Worm (Caenorhabditis elegans) whole organism, L4 larva: ENCODE measurements around the gene F31F4.11.

Source experiments
- T20F7.1 ChIP-seq: fragments of 200-800 bp; sonication (Bioruptor generic); optimal IDR thresholded peaks from 2 replicates; lab custom pipeline; 2018; ENCODE audit warnings: mild to moderate bottlenecking, missing genetic modification characterization, missing compliant biosample characterization
- T26A8.4 ChIP-seq: fragments of 200-800 bp; sonication (Bioruptor generic); IDR thresholded peaks from 2 replicates; pipeline ENCODE4 v1.3.6; 2022; ENCODE audit warnings: missing genetic modification characterization, missing compliant biosample characterization
- Y48G9A.11 ChIP-seq: fragments of 200-800 bp; sonication (Bioruptor generic); IDR thresholded peaks from 2 replicates; pipeline ENCODE4 v1.3.6; 2022; ENCODE audit warnings: missing genetic modification reagents, missing genetic modification characterization, missing compliant biosample characterization
- ceh-20 ChIP-seq: fragments of 200-800 bp; sonication (Bioruptor generic); IDR thresholded peaks from 2 replicates; pipeline ENCODE4 v1.3.6; 2022; ENCODE audit warnings: missing genetic modification reagents, missing genetic modification characterization, missing compliant biosample characterization
- daf-16 ChIP-seq, 3 experiments: sonication (generic microtip); optimal IDR thresholded peaks; 2 replicates each; lab custom pipeline; 2016 to 2017; ENCODE audit warnings: missing genetic modification characterization in 3 of 3, missing genetic modification reagents in 3 of 3, mild to moderate bottlenecking in 2 of 3, missing compliant biosample characterization in 2 of 3, missing biosample characterization in 1 of 3, moderate library complexity in 1 of 3
- daf-19 ChIP-seq: fragments of 200-800 bp; sonication (Bioruptor generic); conservative IDR thresholded peaks from 2 replicates; pipeline ENCODE4 v1.3.6; 2022; ENCODE audit warnings: missing genetic modification characterization, missing compliant biosample characterization
- dmd-6 ChIP-seq: fragments of 200-800 bp; sonication (Bioruptor generic); IDR thresholded peaks from 2 replicates; pipeline ENCODE4 v1.3.6; 2022; ENCODE audit warnings: missing genetic modification reagents, missing genetic modification characterization, missing compliant biosample characterization
- duxl-1 ChIP-seq: sonication (generic microtip); optimal IDR thresholded peaks from 2 replicates; lab custom pipeline; 2016; ENCODE audit warnings: mild to moderate bottlenecking, missing genetic modification characterization, moderate library complexity, missing compliant biosample characterization; ENCODE audit not compliant: poor library complexity
- dve-1 ChIP-seq: sonication (generic microtip); optimal IDR thresholded peaks from 2 replicates; lab custom pipeline; 2017; ENCODE audit warnings: antibody characterized with exemption, mild to moderate bottlenecking, missing genetic modification characterization, missing compliant biosample characterization; ENCODE audit not compliant: insufficient read depth
- egl-27 ChIP-seq: sonication (generic microtip); optimal IDR thresholded peaks from 3 replicates; lab custom pipeline; 2017; ENCODE audit warnings: missing biosample characterization, missing genetic modification reagents, missing genetic modification characterization
- hif-1 ChIP-seq, 2 experiments: sonication (generic microtip); optimal IDR thresholded peaks; 2 replicates each; lab custom pipeline; 2016 to 2017; ENCODE audit warnings: missing compliant biosample characterization in 2 of 2, missing genetic modification characterization in 2 of 2, missing genetic modification reagents in 2 of 2, missing genotype in 2 of 2, mild to moderate bottlenecking in 1 of 2
- hlh-11 ChIP-seq: fragments of 200-800 bp; sonication (Bioruptor generic); optimal IDR thresholded peaks from 2 replicates; lab custom pipeline; 2018; ENCODE audit warnings: mild to moderate bottlenecking, missing genetic modification characterization, missing compliant biosample characterization
- hlh-30 ChIP-seq: sonication (generic microtip); optimal IDR thresholded peaks from 2 replicates; lab custom pipeline; 2017; ENCODE audit warnings: antibody characterized with exemption, mild to moderate bottlenecking, missing genetic modification characterization, missing compliant biosample characterization; ENCODE audit not compliant: insufficient read depth
- hmg-1.1 ChIP-seq: fragments of 200-800 bp; sonication (Bioruptor generic); IDR thresholded peaks from 2 replicates; pipeline ENCODE4 v1.3.6; 2022; ENCODE audit warnings: missing genetic modification reagents, missing genetic modification characterization, missing compliant biosample characterization
- lin-1 ChIP-seq: fragments of 200-800 bp; sonication (Bioruptor generic); IDR thresholded peaks from 2 replicates; pipeline ENCODE4 v1.3.6; 2022; ENCODE audit warnings: missing genetic modification reagents, missing genetic modification characterization, missing compliant biosample characterization
- lin-13 ChIP-seq: fragments of 150-350 bp; optimal IDR thresholded peaks from 2 replicates; lab custom pipeline; 2014; ENCODE audit warnings: missing biosample characterization, missing genetic modification reagents, missing genetic modification characterization
- lin-15B ChIP-seq: fragments of 150-350 bp; sonication (generic microtip); optimal IDR thresholded peaks from 3 replicates; lab custom pipeline; 2014; ENCODE audit warnings: missing biosample characterization, missing genetic modification characterization
- lin-29 ChIP-seq: fragments of 200-800 bp; sonication (Bioruptor generic); IDR thresholded peaks from 2 replicates; pipeline ENCODE4 v1.3.6; 2022; ENCODE audit warnings: missing genetic modification reagents, missing genetic modification characterization, missing compliant biosample characterization
- lin-38 ChIP-seq: fragments of 200-800 bp; sonication (Bioruptor generic); IDR thresholded peaks from 2 replicates; pipeline ENCODE4 v1.3.6; 2022; ENCODE audit warnings: missing genetic modification reagents, missing genetic modification characterization, missing compliant biosample characterization
- lsy-2 ChIP-seq, 2 experiments: fragments of 150-350 bp in 1 of 2; sonication (generic microtip) in 1 of 2; optimal IDR thresholded peaks; 2 replicates each; lab custom pipeline; 2014 to 2017; ENCODE audit warnings: missing biosample characterization in 2 of 2, missing genetic modification characterization in 2 of 2
- mdl-1 ChIP-seq, 2 experiments: fragments of 150-350 bp in 1 of 2; sonication (generic microtip) in 1 of 2; optimal IDR thresholded peaks; 2 replicates each; lab custom pipeline; 2014 to 2017; ENCODE audit warnings: missing biosample characterization in 2 of 2, missing genetic modification characterization in 2 of 2
- mdt-29 ChIP-seq: fragments of 200-800 bp; sonication (Bioruptor generic); IDR thresholded peaks from 2 replicates; pipeline ENCODE4 v1.3.6; 2022; ENCODE audit warnings: missing genetic modification reagents, missing genetic modification characterization, missing compliant biosample characterization
- mep-1 ChIP-seq: fragments of 150-350 bp; sonication (generic microtip); optimal IDR thresholded peaks from 3 replicates; lab custom pipeline; 2014; ENCODE audit warnings: missing biosample characterization, missing genetic modification characterization
- mes-2 ChIP-seq: sonication (generic microtip); optimal IDR thresholded peaks from 2 replicates; lab custom pipeline; 2016; ENCODE audit warnings: missing genotype, mild to moderate bottlenecking, missing genetic modification characterization, missing compliant biosample characterization; ENCODE audit not compliant: poor library complexity, severe bottlenecking
- mxl-3 ChIP-seq: fragments of 200-800 bp; sonication (Bioruptor generic); optimal IDR thresholded peaks from 2 replicates; lab custom pipeline; 2018; ENCODE audit warnings: mild to moderate bottlenecking, missing genetic modification characterization, missing compliant biosample characterization
- nhr-10 ChIP-seq: fragments of 150-350 bp; optimal IDR thresholded peaks from 2 replicates; lab custom pipeline; 2014; ENCODE audit warnings: missing biosample characterization, missing genetic modification characterization
- nhr-102 ChIP-seq: sonication (generic microtip); optimal IDR thresholded peaks from 2 replicates; lab custom pipeline; 2016; ENCODE audit warnings: mild to moderate bottlenecking, missing genetic modification characterization, moderate library complexity, missing compliant biosample characterization
- nhr-28 ChIP-seq: fragments of 150-350 bp; optimal IDR thresholded peaks from 2 replicates; lab custom pipeline; 2014; ENCODE audit warnings: missing biosample characterization, missing genetic modification characterization
- nhr-41 ChIP-seq: fragments of 200-800 bp; sonication (Bioruptor generic); IDR thresholded peaks from 2 replicates; pipeline ENCODE4 v1.3.6; 2022; ENCODE audit warnings: missing genetic modification reagents, missing genetic modification characterization, missing compliant biosample characterization
- nhr-48 ChIP-seq: sonication (generic microtip); optimal IDR thresholded peaks from 2 replicates; lab custom pipeline; 2016; ENCODE audit warnings: mild to moderate bottlenecking, missing genetic modification characterization, missing compliant biosample characterization
- nhr-77 ChIP-seq: fragments of 150-350 bp; optimal IDR thresholded peaks from 2 replicates; lab custom pipeline; 2014; ENCODE audit warnings: missing biosample characterization, missing genetic modification characterization
- pqm-1 ChIP-seq: sonication (generic microtip); optimal IDR thresholded peaks from 2 replicates; lab custom pipeline; 2017; ENCODE audit warnings: missing biosample characterization, missing genetic modification characterization
- tra-1 ChIP-seq: fragments of 200-800 bp; sonication (Bioruptor generic); IDR thresholded peaks from 2 replicates; pipeline ENCODE4 v1.3.6; 2022; ENCODE audit warnings: missing genetic modification reagents, missing genetic modification characterization, missing compliant biosample characterization
- unc-62 ChIP-seq, 3 experiments: fragments of 150-350 bp in 1 of 3; sonication (generic microtip); optimal IDR thresholded peaks in 2 of 3; peaks in 1 of 3; 1 replicate in 1 of 3; 2 replicates in 2 of 3; lab custom pipeline; 2014 to 2017; ENCODE audit warnings: missing biosample characterization in 3 of 3, missing genetic modification characterization in 3 of 3, missing genetic modification reagents in 3 of 3, missing genotype in 1 of 3
- zip-2 ChIP-seq: fragments of 150-350 bp; optimal IDR thresholded peaks from 2 replicates; lab custom pipeline; 2014; ENCODE audit warnings: missing biosample characterization, missing genetic modification characterization
- ztf-7 ChIP-seq: fragments of 150-350 bp; optimal IDR thresholded peaks from 2 replicates; lab custom pipeline; 2014; ENCODE audit warnings: missing biosample characterization, missing genetic modification characterization

The F31F4.11 gene

ce11 chrV:636281-636680 lies 28.0 kb downstream of the F31F4.11 start, which contains the start of gene pals-31 (continued):
- TF ChIP-seq ceh-20 (GFP tag; lab: Robert Waterston, UW) = no peak
- no peak for TF ChIP-seq nhr-102 (tag; lab: Kevin White, UChicago)

- peak; percentile 66 for TF ChIP-seq dve-1
- peak; percentile 5 for TF ChIP-seq mep-1 (tag; lab: Kevin White, UChicago)
- peak; percentile 66 for TF ChIP-seq pqm-1 (tag; lab: Kevin White, UChicago)
- peak; percentile 84 for TF ChIP-seq hlh-11
- TF ChIP-seq nhr-28 (tag; lab: Kevin White, UChicago) = peak; percentile 98
- no peak for TF ChIP-seq Y48G9A.11 (GFP tag; lab: Robert Waterston, UW)
- TF ChIP-seq zip-2 = no peak
- TF ChIP-seq dmd-6 = peak; percentile 61; the same call in 1 of the 2 replicates
- no peak for TF ChIP-seq daf-19 (GFP tag; lab: Robert Waterston, UW)
- TF ChIP-seq lin-29 (GFP tag; lab: Robert Waterston, UW) = no peak
- TF ChIP-seq lin-13 = no peak
- peak; percentile 33 for TF ChIP-seq mes-2 (tag; lab: Kevin White, UChicago)
- TF ChIP-seq unc-62 (GFP tag; optimal IDR thresholded peaks at IDR 0.05 in 1 of 2; lab: Kevin White, UChicago) = no peak
- TF ChIP-seq unc-62 (tag; optimal IDR thresholded peaks at IDR 0.05; lab: Kevin White, UChicago) = no peak
- peak; percentile 78 for TF ChIP-seq mxl-3 (GFP tag; lab: Kevin White, UChicago)
- TF ChIP-seq hif-1 (tag; optimal IDR thresholded peaks at IDR 0.05; lab: Kevin White, UChicago) = peak in 1 of 2 experiments; percentile 4
- TF ChIP-seq nhr-10 (tag; lab: Kevin White, UChicago) = no peak
- TF ChIP-seq hlh-30 = peak; percentile 87
- TF ChIP-seq mdl-1 (tag; optimal IDR thresholded peaks at IDR 0.05; lab: Kevin White, UChicago) = peak; percentile 15 to 74
- TF ChIP-seq hmg-1.1 (GFP tag; lab: Robert Waterston, UW) = 0 out of 2 replicates have a peak, but pooled peaks have one; percentile 16
- TF ChIP-seq nhr-48 (tag; lab: Kevin White, UChicago) = peak; percentile 19
- TF ChIP-seq daf-16 (GFP tag; optimal IDR thresholded peaks at IDR 0.05; lab: Kevin White, UChicago) = no peak
- TF ChIP-seq daf-16 (tag; optimal IDR thresholded peaks at IDR 0.05; lab: Kevin White, UChicago) = peak; percentile 40
- TF ChIP-seq egl-27 = no peak
- TF ChIP-seq lsy-2 (tag; optimal IDR thresholded peaks at IDR 0.05; lab: Kevin White, UChicago) = peak in 1 of 2 experiments; percentile 2
- TF ChIP-seq nhr-77 (tag; lab: Kevin White, UChicago) = peak; percentile 85
- TF ChIP-seq duxl-1 (tag; lab: Kevin White, UChicago) = peak; percentile 51
Measured at ce11 chrV:635630-636029, 28.6 kb downstream of the F31F4.11 start.

- TF ChIP-seq lin-38 (GFP tag; lab: Robert Waterston, UW) (no peak), T26A8.4 (GFP tag; lab: Robert Waterston, UW) (no peak), nhr-41 (GFP tag; lab: Robert Waterston, UW) (no peak), mdt-29 (GFP tag; lab: Robert Waterston, UW) (no peak), lin-15B (tag; lab: Kevin White, UChicago) (no peak), T20F7.1 (GFP tag; lab: Kevin White, UChicago) (no peak), ceh-20 (GFP tag; lab: Robert Waterston, UW) (no peak), ztf-7 (tag; lab: Kevin White, UChicago) (no peak), dve-1 (no peak), lin-1 (GFP tag; lab: Robert Waterston, UW) (no peak), tra-1 (no peak), nhr-28 (tag; lab: Kevin White, UChicago) (no peak), mdl-1 (tag; optimal IDR thresholded peaks at IDR 0.05; lab: Kevin White, UChicago) (no peak)
Measured at ce11 chrV:634855-635254, 29.4 kb downstream of the F31F4.11 start, which contains the start of gene F48G7.10. TSS of gene F48G7.10 (minus strand) at chrV:634955.
